Fruit fly (Drosophila melanogaster) S2 (cell line): ENCODE data around the gene tal-AA.

Source experiments
- CG8478 ChIP-seq: fragments of >200 bp; optimal IDR thresholded peaks from 2 replicates; lab custom pipeline; 2018
- CTCF ChIP-seq, 2 experiments: fragments of >200 bp; optimal IDR thresholded peaks; 2 replicates each; lab custom pipeline; 2018

Gene tal-AA

DNA sequence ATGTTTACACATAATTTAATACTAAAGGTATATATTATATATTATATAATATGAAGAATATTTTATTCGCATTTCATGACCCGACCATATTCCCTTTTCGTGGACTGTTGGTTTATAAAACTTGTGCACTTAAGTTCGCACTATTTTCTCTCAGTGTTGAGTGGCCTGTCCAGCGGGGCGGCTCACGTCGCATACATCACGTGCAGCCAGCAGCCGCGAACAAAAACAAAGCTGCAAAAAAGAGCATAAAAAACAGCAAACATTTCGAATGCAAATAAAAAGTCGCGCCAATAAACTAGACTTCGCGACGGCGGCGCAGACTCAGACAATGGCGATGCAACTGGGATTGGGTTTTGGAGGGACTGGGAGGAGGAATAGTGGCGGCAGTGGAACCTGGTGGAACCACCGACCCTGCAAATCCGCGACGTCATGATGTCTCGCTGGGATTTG is 32.4 kb downstream of the tal-AA start:
- no peak for TF ChIP-seq CG8478 (lab: Kevin White, UChicago)
- TF ChIP-seq CTCF (optimal IDR thresholded peaks at IDR 0.05; lab: Kevin White, UChicago), result no peak

DNA sequence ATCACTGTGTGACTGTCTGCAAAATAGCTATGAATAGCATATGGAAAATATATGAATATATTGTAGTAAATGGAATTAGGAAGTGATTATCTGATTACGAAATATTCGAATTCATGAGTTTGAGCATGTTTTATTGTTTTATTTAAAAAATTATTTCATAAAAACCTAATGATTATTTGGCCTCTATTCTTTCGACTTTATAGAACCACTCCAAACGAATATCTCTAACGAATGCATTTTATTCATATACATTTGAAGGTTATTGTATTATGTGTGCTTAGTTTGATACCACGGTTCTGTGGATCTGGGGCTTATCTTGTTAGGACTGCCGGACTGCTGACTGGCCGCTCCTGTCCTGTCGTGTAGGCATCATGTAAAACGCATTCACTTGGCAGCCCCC is 33.0 kb downstream of the tal-AA start:
- no peak for TF ChIP-seq CG8478 (lab: Kevin White, UChicago)
- no peak for TF ChIP-seq CTCF (optimal IDR thresholded peaks at IDR 0.05; lab: Kevin White, UChicago)

- TF ChIP-seq CTCF (optimal IDR thresholded peaks at IDR 0.05; lab: Kevin White, UChicago) (no peak), CG8478 (lab: Kevin White, UChicago) (no peak)
Observed at dm6 chr3R:13847289-13847688, 34.4 kb downstream of the tal-AA start.

DNA sequence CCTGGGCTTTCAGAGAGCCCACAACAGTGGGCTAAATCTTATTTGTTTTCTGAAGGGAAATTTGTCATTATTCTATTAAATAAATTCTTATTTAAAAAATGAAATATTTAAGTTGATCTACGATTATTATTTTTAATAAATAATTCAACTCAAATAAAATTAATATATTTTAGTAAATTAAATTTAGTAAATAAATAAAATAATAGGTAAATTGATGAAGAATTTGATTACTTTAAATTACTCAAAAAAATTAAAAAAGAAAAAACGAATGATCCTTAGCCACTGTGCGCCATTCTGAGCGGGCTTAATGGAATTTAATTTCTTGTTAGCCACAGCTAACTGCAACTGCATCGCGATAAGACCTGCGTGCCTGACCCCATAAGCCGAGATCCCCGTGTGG is 35.4 kb downstream of the tal-AA start:
- no peak for TF ChIP-seq CTCF (optimal IDR thresholded peaks at IDR 0.05; lab: Kevin White, UChicago)

DNA sequence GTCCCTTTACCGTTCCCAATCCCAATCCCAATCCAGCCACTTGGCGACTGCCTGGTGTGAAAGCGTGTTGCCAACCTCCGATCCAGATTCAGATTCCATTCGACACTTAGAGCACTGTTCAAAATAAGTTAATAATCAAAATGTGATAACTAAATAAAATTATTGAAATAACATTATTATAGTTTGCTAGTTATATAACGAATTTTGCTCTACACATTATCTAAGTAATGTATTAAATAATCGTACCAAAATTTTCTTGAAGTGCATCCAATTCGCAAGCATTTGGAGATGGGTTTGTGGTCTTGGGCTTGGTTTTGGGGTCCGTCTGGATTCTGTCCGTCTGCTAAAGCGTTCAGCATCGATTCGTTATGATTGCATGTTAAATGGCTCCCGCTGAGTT is 36.4 kb downstream of the tal-AA start:
- TF ChIP-seq CTCF (optimal IDR thresholded peaks at IDR 0.05; lab: Kevin White, UChicago) (no peak), CG8478 (lab: Kevin White, UChicago) (no peak)

DNA sequence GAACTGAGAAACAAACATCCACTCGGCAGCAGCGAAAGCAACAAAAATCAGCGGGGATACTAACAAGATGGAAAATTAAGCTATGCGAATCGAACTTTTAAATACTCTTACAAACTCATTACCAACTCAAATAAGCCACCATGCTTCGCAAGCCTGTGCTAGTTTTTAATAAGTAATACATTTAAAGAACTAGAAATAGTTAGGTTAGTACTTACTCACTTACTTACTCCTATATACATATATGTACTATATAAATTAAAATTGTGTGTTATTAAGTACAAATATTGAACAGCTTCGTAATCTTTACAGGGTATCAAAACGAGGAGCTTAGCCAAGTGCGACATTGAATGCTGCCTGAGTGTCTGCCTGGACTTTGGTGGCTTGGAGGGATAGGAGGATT is 38.1 kb downstream of the tal-AA start:
- TF ChIP-seq CG8478 (lab: Kevin White, UChicago), result no peak
- TF ChIP-seq CTCF (optimal IDR thresholded peaks at IDR 0.05; lab: Kevin White, UChicago), result no peak

dm6 chr3R:13855354-13855753 is 42.4 kb downstream of the tal-AA start, which contains the start of gene CG14362:
TSS of gene CG14362 (minus strand) at chr3R:13855454.
- TF ChIP-seq CG8478 (lab: Kevin White, UChicago) (no peak), CTCF (optimal IDR thresholded peaks at IDR 0.05; lab: Kevin White, UChicago) (no peak)

DNA sequence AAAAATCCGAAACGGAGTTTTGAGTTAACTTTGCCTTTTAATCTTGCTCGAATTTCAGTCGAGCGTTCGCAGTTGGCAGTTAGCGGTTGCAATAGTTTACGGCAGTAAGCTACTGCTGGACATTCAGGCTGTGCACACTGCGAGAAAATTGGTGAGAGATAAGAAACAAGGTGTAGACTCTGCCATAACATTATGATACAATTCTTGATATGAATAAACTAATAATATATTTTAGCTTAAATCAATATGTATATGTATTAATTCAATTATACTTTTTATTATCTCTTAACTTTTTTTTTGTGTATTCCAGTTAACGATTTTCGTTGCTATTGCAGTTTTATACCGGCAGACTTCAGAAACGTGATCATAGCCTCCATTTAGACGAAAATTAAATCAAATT is 44.4 kb downstream of the tal-AA start:
- TF ChIP-seq CTCF (optimal IDR thresholded peaks at IDR 0.05; lab: Kevin White, UChicago) (no peak), CG8478 (lab: Kevin White, UChicago) (no peak)

DNA sequence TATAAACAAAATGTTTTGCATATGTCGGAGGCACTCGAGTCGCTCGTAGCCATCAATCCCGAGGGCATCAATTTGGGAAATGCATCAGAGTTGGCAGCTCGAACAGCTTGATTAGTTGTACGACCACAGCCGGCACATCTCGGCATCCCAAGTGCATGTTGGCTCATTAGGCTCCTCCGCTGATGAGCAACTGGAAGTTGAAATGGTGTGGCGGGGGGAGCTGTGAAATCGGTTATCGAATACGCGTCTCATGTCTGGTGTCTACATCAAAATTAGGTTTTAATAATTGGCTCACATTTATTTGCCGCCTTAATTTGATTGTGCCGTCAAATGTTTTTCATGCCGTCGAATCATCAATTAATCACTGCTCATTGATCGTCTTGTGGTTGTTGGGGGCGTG is 46.3 kb downstream of the tal-AA start:
- no peak for TF ChIP-seq CG8478 (lab: Kevin White, UChicago)
- TF ChIP-seq CTCF (optimal IDR thresholded peaks at IDR 0.05; lab: Kevin White, UChicago), result no peak

- TF ChIP-seq CTCF (optimal IDR thresholded peaks at IDR 0.05; lab: Kevin White, UChicago), result no peak
- no peak for TF ChIP-seq CG8478 (lab: Kevin White, UChicago)
Observed at dm6 chr3R:13861805-13862204, 48.9 kb downstream of the tal-AA start.
